Worm (Caenorhabditis elegans) whole organism, young adult: ENCODE data around the gene pax-3.

Experiments used
- F52B5.7 ChIP-seq: sonication (generic microtip); optimal IDR thresholded peaks from 2 replicates; lab custom pipeline; 2016; ENCODE audit warnings: mild to moderate bottlenecking, missing genetic modification characterization, missing compliant biosample characterization
- ceh-79 ChIP-seq: sonication (generic microtip); optimal IDR thresholded peaks from 2 replicates; lab custom pipeline; 2017; ENCODE audit warnings: mild to moderate bottlenecking, missing genetic modification characterization, missing compliant biosample characterization
- dpl-1 ChIP-seq: fragments of 150-350 bp; optimal IDR thresholded peaks from 2 replicates; lab custom pipeline; 2014; ENCODE audit warnings: missing biosample characterization, missing genetic modification reagents, missing genetic modification characterization

ce11 chrII:10121725-10122124, 24.6 kb upstream of the pax-3 start, which contains the start of gene lov-1:
- TF ChIP-seq F52B5.7 (tag; lab: Kevin White, UChicago) (no peak), dpl-1 (GFP tag; lab: Kevin White, UChicago) (no peak), ceh-79 (tag; lab: Kevin White, UChicago) (no peak)
